Worm (Caenorhabditis elegans): ENCODE measurements around the gene fbxc-54.
A peak's percentile ranks its signal among the peaks of the same experiment; 100 is the strongest.

DNA sequence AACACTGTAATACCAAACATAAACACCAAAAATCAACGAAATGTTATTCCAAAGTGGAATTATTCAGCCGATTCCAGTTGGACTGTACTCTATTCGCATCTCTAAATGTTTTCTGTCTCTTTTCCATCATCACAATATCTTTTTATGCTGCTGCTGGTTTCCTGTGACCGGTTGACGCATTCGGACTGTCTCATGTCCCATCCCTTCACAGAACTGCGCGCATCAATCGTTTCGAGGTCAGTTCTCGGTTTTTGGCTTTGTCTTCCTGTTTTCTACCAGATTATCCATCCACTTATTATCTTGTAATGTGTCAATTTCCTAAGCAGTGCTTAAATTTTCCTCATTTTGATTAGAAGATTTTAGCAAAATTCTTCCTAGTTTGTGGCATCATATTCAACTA is 28.5 kb downstream of the fbxc-54 start:
- no peak for TF ChIP-seq zag-1 (tag; optimal IDR thresholded peaks at IDR 0.05)
- peak; percentile 24 for TF ChIP-seq nhr-20 (tag; optimal IDR thresholded peaks at IDR 0.05)
